Fruit fly (Drosophila melanogaster) whole organism, embryonic: ENCODE results near the gene Mis12.

Experiments used
- Ada2b ChIP-seq: fragments of 200-800 bp; sonication (Bioruptor generic); IDR thresholded peaks from 2 replicates; pipeline ENCODE4 v1.3.6; 2022; ENCODE audit warnings: missing biosample characterization, missing genetic modification characterization
- Atf3 ChIP-seq: fragments of 200-800 bp; sonication (Bioruptor generic); optimal IDR thresholded peaks from 3 replicates; lab custom pipeline; 2016; ENCODE audit warnings: missing biosample characterization, missing genetic modification characterization
- CG12071 ChIP-seq: fragments of 200-800 bp; sonication (Bioruptor generic); optimal IDR thresholded peaks from 3 replicates; lab custom pipeline; 2018; ENCODE audit warnings: missing biosample characterization, mild to moderate bottlenecking, missing genetic modification characterization
- CG13287 ChIP-seq: fragments of 200-800 bp; sonication (Bioruptor generic); IDR thresholded peaks from 2 replicates; pipeline ENCODE4 v1.3.6; 2022; ENCODE audit warnings: missing biosample characterization, missing genetic modification characterization; ENCODE audit not compliant: partially characterized antibody
- CG14441 ChIP-seq: fragments of 200-800 bp; sonication (Bioruptor generic); IDR thresholded peaks from 2 replicates; pipeline ENCODE4 v1.3.6; 2022; ENCODE audit warnings: missing biosample characterization, missing genetic modification characterization
- CG16815 ChIP-seq: fragments of 200-800 bp; sonication (Bioruptor generic); optimal IDR thresholded peaks from 3 replicates; lab custom pipeline; 2017; ENCODE audit warnings: missing biosample characterization, mild to moderate bottlenecking, missing genetic modification characterization
- CG17328 ChIP-seq: fragments of 200-800 bp; sonication (Bioruptor generic); IDR thresholded peaks from 2 replicates; pipeline ENCODE4 v1.3.6; 2022; ENCODE audit warnings: missing biosample characterization, missing genetic modification characterization
- CG18262 ChIP-seq: fragments of 200-800 bp; optimal IDR thresholded peaks from 3 replicates; lab custom pipeline; 2019; ENCODE audit warnings: missing biosample characterization, mild to moderate bottlenecking, missing genetic modification characterization, moderate library complexity
- CG2116 ChIP-seq: fragments of 200-800 bp; sonication (Bioruptor generic); optimal IDR thresholded peaks from 3 replicates; lab custom pipeline; 2018; ENCODE audit warnings: missing biosample characterization, mild to moderate bottlenecking, missing genetic modification characterization
- CG3281 ChIP-seq: fragments of 200-800 bp; sonication (Bioruptor generic); optimal IDR thresholded peaks from 3 replicates; lab custom pipeline; 2017; ENCODE audit warnings: missing biosample characterization, mild to moderate bottlenecking, missing genetic modification characterization
- CG33213 ChIP-seq: fragments of 200-800 bp; sonication (Bioruptor generic); optimal IDR thresholded peaks from 3 replicates; lab custom pipeline; 2016; ENCODE audit warnings: missing biosample characterization, missing genetic modification characterization
- CG4282 ChIP-seq: fragments of 200-800 bp; sonication (Bioruptor generic); optimal IDR thresholded peaks from 2 replicates; lab custom pipeline; 2016; ENCODE audit warnings: missing biosample characterization, missing genetic modification characterization
- CG4328 ChIP-seq: fragments of 200-800 bp; sonication (Bioruptor generic); optimal IDR thresholded peaks from 3 replicates; lab custom pipeline; 2017; ENCODE audit warnings: missing biosample characterization, missing genetic modification reagents, missing genetic modification characterization
- CG5180 ChIP-seq: fragments of 200-800 bp; sonication (Bioruptor generic); optimal IDR thresholded peaks from 3 replicates; lab custom pipeline; 2017; ENCODE audit warnings: missing biosample characterization, missing genetic modification characterization, mild to moderate bottlenecking, moderate library complexity, missing genetic modification reagents
- CG7963 ChIP-seq: fragments of 200-800 bp; sonication (Bioruptor generic); IDR thresholded peaks from 3 replicates; pipeline ENCODE4 v1.3.6; 2022; ENCODE audit warnings: missing biosample characterization, missing genetic modification characterization; ENCODE audit not compliant: partially characterized antibody
- CG8089 ChIP-seq: fragments of 200-800 bp; sonication (Bioruptor generic); optimal IDR thresholded peaks from 3 replicates; lab custom pipeline; 2016; ENCODE audit warnings: missing biosample characterization, missing genetic modification characterization
- CG8359 ChIP-seq: fragments of 200-800 bp; sonication (Bioruptor generic); optimal IDR thresholded peaks from 2 replicates; lab custom pipeline; 2017; ENCODE audit warnings: missing biosample characterization, mild to moderate bottlenecking, missing genetic modification characterization, borderline replicate concordance
- Camta ChIP-seq: fragments of 200-800 bp; sonication (Bioruptor generic); optimal IDR thresholded peaks from 2 replicates; lab custom pipeline; 2016; ENCODE audit warnings: missing biosample characterization, missing genetic modification characterization
- Dip2 ChIP-seq: fragments of 200-800 bp; sonication (Bioruptor generic); IDR thresholded peaks from 2 replicates; pipeline ENCODE4 v1.3.6; 2022; ENCODE audit warnings: missing biosample characterization, missing genetic modification characterization
- ERR ChIP-seq: fragments of 200-800 bp; sonication (Bioruptor generic); optimal IDR thresholded peaks from 2 replicates; lab custom pipeline; 2016; ENCODE audit warnings: missing biosample characterization, missing genetic modification characterization
- H15 ChIP-seq: fragments of 200-800 bp; sonication (Bioruptor generic); IDR thresholded peaks from 3 replicates; pipeline ENCODE4 v1.3.6; 2022; ENCODE audit warnings: missing biosample characterization, missing genetic modification characterization
- Hr78 ChIP-seq, 2 experiments: fragments of 200-800 bp in 1 of 2; fragments of >200 bp in 1 of 2; sonication (Bioruptor generic) in 1 of 2; optimal IDR thresholded peaks; 2 replicates each; lab custom pipeline; 2017 to 2019; ENCODE audit warnings: missing biosample characterization in 2 of 2, missing genetic modification characterization in 2 of 2, mild to moderate bottlenecking in 1 of 2, moderate library complexity in 1 of 2
- Lpt ChIP-seq: fragments of >200 bp; optimal IDR thresholded peaks from 2 replicates; lab custom pipeline; 2018; ENCODE audit warnings: missing biosample characterization, missing genetic modification characterization
- Nf-YA ChIP-seq: fragments of 200-800 bp; sonication (Bioruptor generic); IDR thresholded peaks from 2 replicates; pipeline ENCODE4 v1.3.6; 2022; ENCODE audit warnings: missing biosample characterization, missing genetic modification characterization
- Oli ChIP-seq: fragments of 200-800 bp; sonication (Bioruptor generic); optimal IDR thresholded peaks from 2 replicates; lab custom pipeline; 2018; ENCODE audit warnings: missing biosample characterization, mild to moderate bottlenecking, missing genetic modification characterization, moderate library complexity
- Poxn ChIP-seq: fragments of 200-800 bp; sonication (Bioruptor generic); IDR thresholded peaks from 2 replicates; pipeline ENCODE4 v1.3.6; 2022; ENCODE audit warnings: missing biosample characterization, missing genetic modification characterization
- Tbp ChIP-seq: fragments of >200 bp; optimal IDR thresholded peaks from 2 replicates; lab custom pipeline; 2018; ENCODE audit warnings: missing biosample characterization, missing genetic modification characterization
- amos ChIP-seq: fragments of 200-800 bp; sonication (Bioruptor generic); IDR thresholded peaks from 2 replicates; pipeline ENCODE4 v1.3.6; 2022; ENCODE audit warnings: missing biosample characterization, missing genetic modification characterization; ENCODE audit not compliant: partially characterized antibody
- ase ChIP-seq: fragments of 200-800 bp; sonication (Bioruptor generic); IDR thresholded peaks from 3 replicates; pipeline ENCODE4 v1.3.6; 2022; ENCODE audit warnings: missing biosample characterization, missing genetic modification characterization
- br ChIP-seq: fragments of >200 bp; optimal IDR thresholded peaks from 2 replicates; lab custom pipeline; 2017
- btn ChIP-seq: fragments of 200-800 bp; sonication (Bioruptor generic); optimal IDR thresholded peaks from 2 replicates; lab custom pipeline; 2016; ENCODE audit warnings: missing biosample characterization, missing genetic modification characterization
- crp ChIP-seq, 2 experiments: fragments of 200-800 bp; sonication (Bioruptor generic); optimal IDR thresholded peaks; 2 replicates in 1 of 2; 3 replicates in 1 of 2; lab custom pipeline; 2017; ENCODE audit warnings: missing biosample characterization in 2 of 2, missing genetic modification characterization in 2 of 2, mild to moderate bottlenecking in 1 of 2, moderate library complexity in 1 of 2
- eyg ChIP-seq: fragments of 200-800 bp; sonication (Bioruptor generic); optimal IDR thresholded peaks from 3 replicates; lab custom pipeline; 2016; ENCODE audit warnings: missing biosample characterization, missing genetic modification characterization
- fd3F ChIP-seq: fragments of 200-800 bp; sonication (Bioruptor generic); optimal IDR thresholded peaks from 2 replicates; lab custom pipeline; 2018; ENCODE audit warnings: missing biosample characterization, mild to moderate bottlenecking, missing genetic modification characterization, moderate library complexity
- fd96Cb ChIP-seq: fragments of 200-800 bp; sonication (Bioruptor generic); optimal IDR thresholded peaks from 2 replicates; lab custom pipeline; 2018; ENCODE audit warnings: missing biosample characterization, mild to moderate bottlenecking, missing genetic modification characterization, moderate library complexity
- gce ChIP-seq: fragments of 200-800 bp; sonication (Bioruptor generic); IDR thresholded peaks from 3 replicates; pipeline ENCODE4 v1.3.6; 2022; ENCODE audit warnings: missing biosample characterization, missing genetic modification characterization
- gsb-n ChIP-seq: fragments of 200-800 bp; sonication (Bioruptor generic); optimal IDR thresholded peaks from 3 replicates; lab custom pipeline; 2018; ENCODE audit warnings: missing biosample characterization, mild to moderate bottlenecking, missing genetic modification characterization
- kni ChIP-seq: fragments of 200-800 bp; sonication (Bioruptor generic); optimal IDR thresholded peaks from 3 replicates; lab custom pipeline; 2017; ENCODE audit warnings: mild to moderate bottlenecking, missing biosample characterization, missing genetic modification reagents, missing genetic modification characterization
- mam ChIP-seq: fragments of 200-800 bp; sonication (Bioruptor generic); optimal IDR thresholded peaks from 3 replicates; lab custom pipeline; 2016; ENCODE audit warnings: missing biosample characterization, missing genetic modification characterization
- salm ChIP-seq: fragments of 200-800 bp; sonication (Bioruptor generic); optimal IDR thresholded peaks from 2 replicates; lab custom pipeline; 2018; ENCODE audit warnings: missing biosample characterization, mild to moderate bottlenecking, missing genetic modification characterization
- sens ChIP-seq: fragments of 200-800 bp; sonication (Bioruptor generic); peaks from one replicate; lab custom pipeline; 2016; ENCODE audit warnings: missing biosample characterization, missing genetic modification characterization
- shn ChIP-seq: fragments of 200-800 bp; sonication (Bioruptor generic); optimal IDR thresholded peaks from 3 replicates; lab custom pipeline; 2016; ENCODE audit warnings: missing biosample characterization, missing genetic modification characterization
- slou ChIP-seq: fragments of 200-800 bp; sonication (Bioruptor generic); optimal IDR thresholded peaks from 3 replicates; lab custom pipeline; 2016; ENCODE audit warnings: missing biosample characterization, missing genetic modification characterization
- sqz ChIP-seq: fragments of 200-800 bp; sonication (Bioruptor generic); optimal IDR thresholded peaks from 3 replicates; lab custom pipeline; 2018; ENCODE audit warnings: missing biosample characterization, mild to moderate bottlenecking, missing genetic modification characterization
- stwl ChIP-seq: fragments of 200-800 bp; sonication (Bioruptor generic); optimal IDR thresholded peaks from 3 replicates; lab custom pipeline; 2018; ENCODE audit warnings: missing biosample characterization, mild to moderate bottlenecking, missing genetic modification characterization, moderate library complexity
- tgo ChIP-seq: fragments of 200-800 bp; sonication (Bioruptor generic); IDR thresholded peaks from 3 replicates; pipeline ENCODE4 v1.3.6; 2022; ENCODE audit warnings: missing biosample characterization, missing genetic modification characterization
- trem ChIP-seq: fragments of 200-800 bp; optimal IDR thresholded peaks from 3 replicates; lab custom pipeline; 2019; ENCODE audit warnings: missing biosample characterization, mild to moderate bottlenecking, missing genetic modification characterization, moderate library complexity
- tx ChIP-seq: fragments of 200-800 bp; sonication (Bioruptor generic); optimal IDR thresholded peaks from 2 replicates; lab custom pipeline; 2016; ENCODE audit warnings: missing biosample characterization, missing genetic modification characterization
- usp ChIP-seq: fragments of >200 bp; optimal IDR thresholded peaks from 2 replicates; lab custom pipeline; 2017; ENCODE audit warnings: missing biosample characterization, missing genetic modification characterization
- z ChIP-seq: fragments of 200-800 bp; sonication (Bioruptor generic); IDR thresholded peaks from 3 replicates; pipeline ENCODE4 v1.3.6; 2022; ENCODE audit warnings: missing biosample characterization, missing genetic modification characterization

Gene Mis12

dm6 chr3L:6964488-6965152, 4.2 kb downstream of the Mis12 start, which contains the start of gene sgl (continued):
- TF ChIP-seq Ada2b (GFP tag; lab: Robert Waterston, UW) (peak; percentile 46; the same call in 1 of the 2 replicates), ase (GFP tag; lab: Robert Waterston, UW) (no peak), Hr78 (GFP tag; optimal IDR thresholded peaks at IDR 0.05; lab: Kevin White, UChicago) (no peak), Oli (tag; lab: Kevin White, UChicago) (peak; percentile 15), CG13287 (GFP tag; lab: Robert Waterston, UW) (peak; percentile 74), shn (GFP tag; lab: Kevin White, UChicago) (peak; percentile 10), crp (GFP tag; optimal IDR thresholded peaks at IDR 0.05; lab: Kevin White, UChicago) (no peak), gsb-n (tag; lab: Kevin White, UChicago) (peak; percentile 15), CG8359 (no peak), CG4328 (GFP tag; lab: Kevin White, UChicago) (no peak), fd3F (GFP tag; lab: Kevin White, UChicago) (no peak), CG4282 (GFP tag; lab: Kevin White, UChicago) (no peak), Atf3 (GFP tag; lab: Kevin White, UChicago) (no peak), br (lab: Kevin White, UChicago) (no peak), CG8089 (GFP tag; lab: Kevin White, UChicago) (peak; percentile 48), gce (GFP tag; lab: Robert Waterston, UW) (no peak), z (no peak), eyg (GFP tag; lab: Kevin White, UChicago) (peak; percentile 22), Camta (GFP tag; lab: Kevin White, UChicago) (peak; percentile 56), trem (tag; lab: Kevin White, UChicago) (peak; percentile 87), CG3281 (GFP tag; lab: Kevin White, UChicago) (peak; percentile 39), Lpt (GFP tag; lab: Kevin White, UChicago) (no peak), CG7963 (0 out of 3 replicates have a peak, but pooled peaks have one; percentile 27), sqz (GFP tag; lab: Kevin White, UChicago) (peak; percentile 81), Dip2 (GFP tag; lab: Robert Waterston, UW) (no peak), CG2116 (GFP tag; lab: Kevin White, UChicago) (peak; percentile 47), btn (GFP tag; lab: Kevin White, UChicago) (no peak), tx (no peak), kni (peak; percentile 68), sens (peak; percentile 79), CG5180 (peak; percentile 100), CG12071 (peak; percentile 3), mam (GFP tag; lab: Kevin White, UChicago) (peak; percentile 14), usp (GFP tag; lab: Kevin White, UChicago) (no peak), stwl (peak; percentile 99), Poxn (GFP tag; lab: Robert Waterston, UW) (no peak), amos (peak; percentile 58; the same call in 1 of the 2 replicates), tgo (GFP tag; lab: Robert Waterston, UW) (no peak), Nf-YA (GFP tag; lab: Robert Waterston, UW) (peak; percentile 91), CG17328 (0 out of 2 replicates have a peak, but pooled peaks have one; percentile 11), Tbp (GFP tag; lab: Kevin White, UChicago) (no peak), slou (GFP tag; lab: Kevin White, UChicago) (no peak), fd96Cb (tag; lab: Kevin White, UChicago) (no peak), H15 (GFP tag; lab: Robert Waterston, UW) (no peak), salm (no peak), CG14441 (GFP tag; lab: Robert Waterston, UW) (0 out of 2 replicates have a peak, but pooled peaks have one; percentile 18), CG33213 (GFP tag; lab: Kevin White, UChicago) (peak; percentile 83), ERR (GFP tag; lab: Kevin White, UChicago) (peak; percentile 1), CG16815 (GFP tag; lab: Kevin White, UChicago) (no peak), CG18262 (tag; lab: Kevin White, UChicago) (peak; percentile 41)
